Worm (Caenorhabditis elegans): Measurements from ENCODE around the gene Y97E10C.1.
A peak's percentile ranks its signal among the peaks of the same experiment; 100 is the strongest.

DNA sequence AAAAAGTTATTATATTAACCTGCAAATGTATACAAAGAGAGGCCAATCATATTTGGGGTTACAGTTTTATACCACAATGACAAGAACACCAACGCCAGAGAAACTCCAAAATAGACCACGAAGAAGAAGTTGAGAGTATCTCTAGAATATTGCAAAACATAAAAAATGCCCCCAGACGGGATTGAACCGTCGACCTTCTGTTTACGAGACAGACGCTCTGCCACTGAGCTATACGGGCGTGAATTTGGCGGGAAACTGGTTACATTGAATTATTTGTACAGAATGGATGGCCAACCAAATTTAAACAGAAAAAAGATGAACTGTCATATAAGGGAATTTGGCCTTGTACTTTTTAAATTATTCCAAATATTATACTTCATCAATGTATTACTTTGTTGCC is 1.8 kb downstream of the Y97E10C.1 start:
- TF ChIP-seq sea-1 (GFP tag; conservative IDR thresholded peaks at IDR 0.05) (no peak), flt-1 (GFP tag; IDR thresholded peaks at IDR 0.05) (no peak), ama-1 (optimal IDR thresholded peaks at IDR 0.05) (no peak), scrt-1 (GFP tag; IDR thresholded peaks at IDR 0.05) (no peak), ets-7 (tag; optimal IDR thresholded peaks at IDR 0.05) (no peak), tra-4 (tag; optimal IDR thresholded peaks at IDR 0.05) (no peak), ceh-36 (tag; optimal IDR thresholded peaks at IDR 0.05) (peak; percentile 25), tbx-11 (GFP tag; IDR thresholded peaks at IDR 0.05) (no peak), pes-1 (GFP tag; IDR thresholded peaks at IDR 0.05) (peak; percentile 37; the same call in 1 of the 2 replicates), hmg-4 (GFP tag; optimal IDR thresholded peaks at IDR 0.05) (no peak), aly-1 (tag; optimal IDR thresholded peaks at IDR 0.05) (no peak), B0310.2 (tag; optimal IDR thresholded peaks at IDR 0.05) (peak; percentile 8), F13C5.2 (tag; optimal IDR thresholded peaks at IDR 0.05) (no peak), hnd-1 (tag; optimal IDR thresholded peaks at IDR 0.05) (no peak)
